Fruit fly (Drosophila melanogaster) whole organism, prepupa: ENCODE measurements around the gene CG14391.

Experiments used
- CG11294 ChIP-seq: fragments of 200-800 bp; sonication (Bioruptor generic); IDR thresholded peaks from 2 replicates; pipeline ENCODE4 v1.3.6; 2022; ENCODE audit warnings: missing biosample characterization, missing genetic modification characterization
- CG16779 ChIP-seq: fragments of 200-800 bp; sonication (Bioruptor generic); optimal IDR thresholded peaks from 3 replicates; lab custom pipeline; 2017; ENCODE audit warnings: missing biosample characterization, mild to moderate bottlenecking, missing genetic modification characterization
- CG6808 ChIP-seq: fragments of 200-800 bp; sonication (Bioruptor generic); optimal IDR thresholded peaks from 3 replicates; lab custom pipeline; 2017; ENCODE audit warnings: missing biosample characterization, missing genetic modification characterization, mild to moderate bottlenecking, moderate library complexity, missing genetic modification reagents
- CG6854 ChIP-seq: fragments of 200-800 bp; sonication (Bioruptor generic); optimal IDR thresholded peaks from 2 replicates; lab custom pipeline; 2017; ENCODE audit warnings: missing biosample characterization, mild to moderate bottlenecking, missing genetic modification characterization
- Lpt ChIP-seq: fragments of 200-800 bp; sonication (Bioruptor generic); optimal IDR thresholded peaks from 3 replicates; lab custom pipeline; 2016; ENCODE audit warnings: missing biosample characterization, missing genetic modification characterization
- OdsH ChIP-seq: fragments of 200-800 bp; sonication (Bioruptor generic); optimal IDR thresholded peaks from 3 replicates; lab custom pipeline; 2016; ENCODE audit warnings: missing biosample characterization, missing genetic modification characterization
- Sox102F ChIP-seq: fragments of 200-800 bp; sonication (Bioruptor generic); optimal IDR thresholded peaks from 2 replicates; lab custom pipeline; 2016; ENCODE audit warnings: missing biosample characterization, mild to moderate bottlenecking, missing genetic modification characterization
- Sox14 ChIP-seq: fragments of 200-800 bp; sonication (Bioruptor generic); optimal IDR thresholded peaks from 3 replicates; lab custom pipeline; 2016; ENCODE audit warnings: missing biosample characterization, missing genetic modification characterization

DNA sequence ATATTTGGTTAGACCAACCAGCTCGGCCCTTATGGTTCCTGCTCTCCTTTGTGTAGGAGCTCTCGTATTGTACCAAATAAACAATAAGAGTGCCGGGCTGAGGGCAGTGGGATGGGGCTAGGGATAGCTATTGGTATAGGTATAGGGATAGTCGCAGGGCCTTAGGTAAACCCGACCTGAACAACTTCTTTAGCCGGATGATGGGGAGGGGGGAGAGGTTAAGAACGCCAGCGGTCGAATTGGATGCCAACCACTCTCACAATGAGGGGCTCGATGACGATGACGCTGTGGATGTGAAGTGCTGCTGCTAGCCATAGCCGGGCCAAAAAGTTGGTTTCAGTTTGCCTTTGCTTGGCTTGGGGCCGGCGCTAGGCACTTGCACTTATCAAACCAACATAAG is 47.3 kb downstream of the CG14391 start:
- no peak for TF ChIP-seq CG11294
- no peak for TF ChIP-seq CG16779 (tag; lab: Kevin White, UChicago)
- TF ChIP-seq CG6854 (GFP tag; lab: Kevin White, UChicago), result no peak
- no peak for TF ChIP-seq OdsH (GFP tag; lab: Kevin White, UChicago)
- TF ChIP-seq Sox102F (GFP tag; lab: Kevin White, UChicago), result no peak
- TF ChIP-seq Sox14, result no peak
- TF ChIP-seq CG6808 (GFP tag; lab: Kevin White, UChicago), result no peak
- no peak for TF ChIP-seq Lpt (GFP tag; lab: Kevin White, UChicago)
